Fruit fly (Drosophila melanogaster) whole organism, prepupa: ENCODE results near the gene CG9667.

Experiments
- Blimp-1 ChIP-seq: fragments of 200-800 bp; sonication (Bioruptor generic); optimal IDR thresholded peaks from 3 replicates; lab custom pipeline; 2017; ENCODE audit warnings: missing biosample characterization, missing genetic modification characterization, mild to moderate bottlenecking, moderate library complexity, missing genetic modification reagents
- CG10631 ChIP-seq: fragments of 200-800 bp; sonication (Bioruptor generic); optimal IDR thresholded peaks from 2 replicates; lab custom pipeline; 2016; ENCODE audit warnings: missing biosample characterization, missing genetic modification characterization
- CG10669 ChIP-seq: fragments of 200-800 bp; sonication (Bioruptor generic); optimal IDR thresholded peaks from 3 replicates; lab custom pipeline; 2018; ENCODE audit warnings: missing biosample characterization, mild to moderate bottlenecking, missing genetic modification characterization, moderate library complexity
- CG11294 ChIP-seq: fragments of 200-800 bp; sonication (Bioruptor generic); IDR thresholded peaks from 2 replicates; pipeline ENCODE4 v1.3.6; 2022; ENCODE audit warnings: missing biosample characterization, missing genetic modification characterization
- CG11762 ChIP-seq: fragments of 200-800 bp; sonication (Bioruptor generic); optimal IDR thresholded peaks from 3 replicates; lab custom pipeline; 2016; ENCODE audit warnings: missing biosample characterization, missing genetic modification characterization; ENCODE audit not compliant: insufficient read depth
- CG11902 ChIP-seq: fragments of 200-800 bp; sonication (Bioruptor generic); optimal IDR thresholded peaks from 3 replicates; lab custom pipeline; 2016; ENCODE audit warnings: missing biosample characterization, missing genetic modification characterization
- CG3032 ChIP-seq: fragments of 200-800 bp; optimal IDR thresholded peaks from 2 replicates; lab custom pipeline; 2019; ENCODE audit warnings: missing biosample characterization, mild to moderate bottlenecking, missing genetic modification characterization, moderate library complexity
- CG31627 ChIP-seq: fragments of 200-800 bp; sonication (Bioruptor generic); optimal IDR thresholded peaks from 3 replicates; lab custom pipeline; 2016; ENCODE audit warnings: missing biosample characterization, missing genetic modification characterization
- CG34406 ChIP-seq: fragments of 200-800 bp; sonication (Bioruptor generic); optimal IDR thresholded peaks from 3 replicates; lab custom pipeline; 2016; ENCODE audit warnings: missing biosample characterization, missing genetic modification characterization
- CG3919 ChIP-seq: fragments of 200-800 bp; sonication (Bioruptor generic); optimal IDR thresholded peaks from 3 replicates; lab custom pipeline; 2016; ENCODE audit warnings: missing biosample characterization, missing genetic modification characterization
- CG4318 ChIP-seq: fragments of 200-800 bp; sonication (Bioruptor generic); optimal IDR thresholded peaks from 3 replicates; lab custom pipeline; 2017; ENCODE audit warnings: missing biosample characterization, mild to moderate bottlenecking, missing genetic modification characterization
- CG6276 ChIP-seq: fragments of 200-800 bp; sonication (Bioruptor generic); optimal IDR thresholded peaks from 2 replicates; lab custom pipeline; 2017; ENCODE audit warnings: missing biosample characterization, mild to moderate bottlenecking, missing genetic modification characterization
- CG6792 ChIP-seq: fragments of 200-800 bp; sonication (Bioruptor generic); optimal IDR thresholded peaks from 3 replicates; lab custom pipeline; 2016; ENCODE audit warnings: missing biosample characterization, missing genetic modification characterization
- CG6854 ChIP-seq: fragments of 200-800 bp; sonication (Bioruptor generic); optimal IDR thresholded peaks from 2 replicates; lab custom pipeline; 2017; ENCODE audit warnings: missing biosample characterization, mild to moderate bottlenecking, missing genetic modification characterization
- CG7368 ChIP-seq: fragments of 200-800 bp; sonication (Bioruptor generic); optimal IDR thresholded peaks from 3 replicates; lab custom pipeline; 2016; ENCODE audit warnings: missing biosample characterization, missing genetic modification characterization
- CG8119 ChIP-seq: fragments of 200-800 bp; sonication (Bioruptor generic); IDR thresholded peaks from 3 replicates; pipeline ENCODE4 v1.3.6; 2022; ENCODE audit warnings: missing biosample characterization, missing genetic modification characterization
- CG8319 ChIP-seq: fragments of 200-800 bp; sonication (Bioruptor generic); optimal IDR thresholded peaks from 3 replicates; lab custom pipeline; 2016; ENCODE audit warnings: missing biosample characterization, missing genetic modification characterization
- CG9139 ChIP-seq: fragments of 200-800 bp; sonication (Bioruptor generic); optimal IDR thresholded peaks from 3 replicates; lab custom pipeline; 2017; ENCODE audit warnings: missing biosample characterization, mild to moderate bottlenecking, missing genetic modification characterization
- Eip75B ChIP-seq: fragments of 200-800 bp; sonication (Bioruptor generic); optimal IDR thresholded peaks from 3 replicates; lab custom pipeline; 2016; ENCODE audit warnings: missing biosample characterization, missing genetic modification characterization
- Eip78C ChIP-seq: fragments of 200-800 bp; sonication (Bioruptor generic); peaks from one replicate; lab custom pipeline; 2016; ENCODE audit warnings: missing biosample characterization, missing genetic modification characterization
- Eip93F ChIP-seq: fragments of 200-800 bp; sonication (Bioruptor generic); optimal IDR thresholded peaks from 2 replicates; lab custom pipeline; 2016; ENCODE audit warnings: missing biosample characterization, mild to moderate bottlenecking, missing genetic modification characterization
- Ets21C ChIP-seq: fragments of 200-800 bp; sonication (Bioruptor generic); optimal IDR thresholded peaks from 3 replicates; lab custom pipeline; 2016; ENCODE audit warnings: missing biosample characterization, missing genetic modification characterization
- Ets96B ChIP-seq: fragments of 200-800 bp; optimal IDR thresholded peaks from 2 replicates; lab custom pipeline; 2019; ENCODE audit warnings: missing biosample characterization, mild to moderate bottlenecking, missing genetic modification characterization, moderate library complexity
- Gug ChIP-seq: fragments of 200-800 bp; sonication (Bioruptor generic); IDR thresholded peaks from 2 replicates; pipeline ENCODE4 v1.3.6; 2022; ENCODE audit warnings: missing biosample characterization, missing genetic modification characterization
- Hr39 ChIP-seq: fragments of 200-800 bp; sonication (Bioruptor generic); optimal IDR thresholded peaks from 2 replicates; lab custom pipeline; 2016; ENCODE audit warnings: missing biosample characterization, missing genetic modification characterization
- Hr4 ChIP-seq: fragments of 200-800 bp; sonication (Bioruptor generic); optimal IDR thresholded peaks from 3 replicates; lab custom pipeline; 2016; ENCODE audit warnings: missing biosample characterization, missing genetic modification characterization
- Lpt ChIP-seq: fragments of 200-800 bp; sonication (Bioruptor generic); optimal IDR thresholded peaks from 3 replicates; lab custom pipeline; 2016; ENCODE audit warnings: missing biosample characterization, missing genetic modification characterization
- Met ChIP-seq: fragments of 200-800 bp; sonication (Bioruptor generic); optimal IDR thresholded peaks from 3 replicates; lab custom pipeline; 2016; ENCODE audit warnings: missing biosample characterization, missing genetic modification characterization
- Smox ChIP-seq: fragments of 200-800 bp; sonication (Bioruptor generic); optimal IDR thresholded peaks from 3 replicates; lab custom pipeline; 2016; ENCODE audit warnings: missing biosample characterization, missing genetic modification characterization
- Sox102F ChIP-seq: fragments of 200-800 bp; sonication (Bioruptor generic); optimal IDR thresholded peaks from 2 replicates; lab custom pipeline; 2016; ENCODE audit warnings: missing biosample characterization, mild to moderate bottlenecking, missing genetic modification characterization
- Sox14 ChIP-seq: fragments of 200-800 bp; sonication (Bioruptor generic); optimal IDR thresholded peaks from 3 replicates; lab custom pipeline; 2016; ENCODE audit warnings: missing biosample characterization, missing genetic modification characterization
- Sox15 ChIP-seq: fragments of 200-800 bp; sonication (Bioruptor generic); optimal IDR thresholded peaks from 3 replicates; lab custom pipeline; 2016; ENCODE audit warnings: missing biosample characterization, missing genetic modification characterization
- achi ChIP-seq: fragments of 200-800 bp; sonication (Bioruptor generic); optimal IDR thresholded peaks from 3 replicates; lab custom pipeline; 2016; ENCODE audit warnings: missing biosample characterization, missing genetic modification characterization
- acj6 ChIP-seq: fragments of 200-800 bp; sonication (Bioruptor generic); optimal IDR thresholded peaks from 3 replicates; lab custom pipeline; 2016; ENCODE audit warnings: missing biosample characterization, missing genetic modification characterization
- cyc ChIP-seq: fragments of 200-800 bp; sonication (Bioruptor generic); optimal IDR thresholded peaks from 3 replicates; lab custom pipeline; 2016; ENCODE audit warnings: missing biosample characterization, missing genetic modification characterization
- dsx ChIP-seq: fragments of 200-800 bp; optimal IDR thresholded peaks from 3 replicates; lab custom pipeline; 2019; ENCODE audit warnings: missing biosample characterization, mild to moderate bottlenecking, missing genetic modification characterization, moderate library complexity; ENCODE audit not compliant: poor library complexity, severe bottlenecking
- eg ChIP-seq: fragments of 200-800 bp; sonication (Bioruptor generic); IDR thresholded peaks from 3 replicates; pipeline ENCODE4 v1.3.6; 2022; ENCODE audit warnings: missing biosample characterization, missing genetic modification characterization
- fd85E ChIP-seq: fragments of 200-800 bp; sonication (Bioruptor generic); optimal IDR thresholded peaks from 3 replicates; lab custom pipeline; 2016; ENCODE audit warnings: missing biosample characterization, missing genetic modification characterization
- fkh ChIP-seq: fragments of 200-800 bp; sonication (Bioruptor generic); optimal IDR thresholded peaks from 3 replicates; lab custom pipeline; 2017; ENCODE audit warnings: missing biosample characterization, mild to moderate bottlenecking, missing genetic modification characterization, moderate library complexity
- net ChIP-seq: fragments of 200-800 bp; sonication (Bioruptor generic); optimal IDR thresholded peaks from 3 replicates; lab custom pipeline; 2016; ENCODE audit warnings: missing biosample characterization, missing genetic modification characterization
- pdm3 ChIP-seq: fragments of 200-800 bp; sonication (Bioruptor generic); optimal IDR thresholded peaks from 3 replicates; lab custom pipeline; 2016; ENCODE audit warnings: missing biosample characterization, missing genetic modification characterization
- spab ChIP-seq: fragments of 200-800 bp; sonication (Bioruptor generic); optimal IDR thresholded peaks from 2 replicates; lab custom pipeline; 2017; ENCODE audit warnings: missing biosample characterization, mild to moderate bottlenecking, missing genetic modification characterization, missing genetic modification reagents
- ss ChIP-seq, 2 experiments: fragments of 200-800 bp; sonication (Bioruptor generic); optimal IDR thresholded peaks; 2 replicates in 1 of 2; 3 replicates in 1 of 2; lab custom pipeline; 2017 to 2018; ENCODE audit warnings: mild to moderate bottlenecking in 2 of 2, missing biosample characterization in 2 of 2, missing genetic modification characterization in 2 of 2, moderate library complexity in 1 of 2
- svp ChIP-seq: fragments of 200-800 bp; sonication (Bioruptor generic); peaks from one replicate; lab custom pipeline; 2016; ENCODE audit warnings: missing biosample characterization, missing genetic modification characterization
- topi ChIP-seq: fragments of 200-800 bp; sonication (Bioruptor generic); optimal IDR thresholded peaks from 3 replicates; lab custom pipeline; 2016; ENCODE audit warnings: missing biosample characterization, missing genetic modification characterization
- vri ChIP-seq: fragments of 200-800 bp; sonication (Bioruptor generic); optimal IDR thresholded peaks from 3 replicates; lab custom pipeline; 2016; ENCODE audit warnings: missing biosample characterization, mild to moderate bottlenecking, missing genetic modification characterization

CG9667 gene

dm6 chr3R:8110198-8110642 is 15.9 kb downstream of the CG9667 start (continued):
- no peak for TF ChIP-seq cyc
- TF ChIP-seq achi (GFP tag; lab: Kevin White, UChicago), result peak; percentile 53
- TF ChIP-seq Gug (GFP tag; lab: Robert Waterston, UW), result peak; percentile 67
- TF ChIP-seq CG11762 (GFP tag; lab: Kevin White, UChicago), result no peak
- TF ChIP-seq CG8319 (GFP tag; lab: Kevin White, UChicago), result no peak
- peak; percentile 57 for TF ChIP-seq pdm3
- peak; percentile 69 for TF ChIP-seq Lpt (GFP tag; lab: Kevin White, UChicago)
- TF ChIP-seq acj6 (GFP tag; lab: Kevin White, UChicago), result peak; percentile 17
- peak; percentile 86 for TF ChIP-seq eg (GFP tag; lab: Robert Waterston, UW)
- no peak for TF ChIP-seq CG9139 (GFP tag; lab: Kevin White, UChicago)
- no peak for TF ChIP-seq ss (GFP tag; optimal IDR thresholded peaks at IDR 0.05; lab: Kevin White, UChicago)
- no peak for TF ChIP-seq CG6854 (GFP tag; lab: Kevin White, UChicago)
- TF ChIP-seq CG3032 (tag; lab: Kevin White, UChicago), result no peak
- TF ChIP-seq vri (GFP tag; lab: Kevin White, UChicago), result no peak
- no peak for TF ChIP-seq Ets21C (GFP tag; lab: Kevin White, UChicago)
- TF ChIP-seq Sox14 (GFP tag; lab: Kevin White, UChicago), result peak; percentile 47
- TF ChIP-seq fd85E (GFP tag; lab: Kevin White, UChicago), result no peak
- TF ChIP-seq CG6276 (GFP tag; lab: Kevin White, UChicago), result peak; percentile 64
- TF ChIP-seq Hr4 (GFP tag; lab: Kevin White, UChicago), result peak; percentile 85
- peak; percentile 18 for TF ChIP-seq Hr39 (GFP tag; lab: Kevin White, UChicago)
- no peak for TF ChIP-seq Blimp-1 (GFP tag; lab: Kevin White, UChicago)
- peak; percentile 82 for TF ChIP-seq CG8119 (GFP tag; lab: Robert Waterston, UW)
- TF ChIP-seq net (GFP tag; lab: Kevin White, UChicago), result peak; percentile 60
- peak; percentile 6 for TF ChIP-seq CG31627
- no peak for TF ChIP-seq fkh
- peak; percentile 50 for TF ChIP-seq CG3919
- peak; percentile 81 for TF ChIP-seq Eip78C (GFP tag; lab: Kevin White, UChicago)
- TF ChIP-seq CG34406 (GFP tag; lab: Kevin White, UChicago), result no peak
- TF ChIP-seq CG10669 (GFP tag; lab: Kevin White, UChicago), result no peak
- TF ChIP-seq CG11294 (GFP tag; lab: Robert Waterston, UW), result no peak; the same call in 1 of the 2 replicates

- TF ChIP-seq CG8119 (GFP tag; lab: Robert Waterston, UW), result no peak
- peak; percentile 1 for TF ChIP-seq fkh
- no peak for TF ChIP-seq CG11762 (GFP tag; lab: Kevin White, UChicago)
- TF ChIP-seq Eip93F (GFP tag; lab: Kevin White, UChicago), result peak; percentile 34
- TF ChIP-seq eg (GFP tag; lab: Robert Waterston, UW), result no peak
- no peak for TF ChIP-seq CG6276 (GFP tag; lab: Kevin White, UChicago)
- no peak for TF ChIP-seq fd85E (GFP tag; lab: Kevin White, UChicago)
- TF ChIP-seq cyc, result no peak
- TF ChIP-seq Ets96B (tag; lab: Kevin White, UChicago), result no peak
- TF ChIP-seq Smox (GFP tag; lab: Kevin White, UChicago), result no peak
- TF ChIP-seq svp (GFP tag; lab: Kevin White, UChicago), result peak; percentile 60
- TF ChIP-seq CG11902, result no peak
- TF ChIP-seq Ets21C (GFP tag; lab: Kevin White, UChicago), result no peak
- TF ChIP-seq CG11294 (GFP tag; lab: Robert Waterston, UW), result no peak
- TF ChIP-seq Sox102F (GFP tag; lab: Kevin White, UChicago), result no peak
- no peak for TF ChIP-seq vri (GFP tag; lab: Kevin White, UChicago)
Observed at dm6 chr3R:8109782-8110181, 16.4 kb downstream of the CG9667 start.

dm6 chr3R:8108770-8109169 is 17.4 kb downstream of the CG9667 start:
- TF ChIP-seq Blimp-1 (GFP tag; lab: Kevin White, UChicago), result no peak
- no peak for TF ChIP-seq CG10669 (GFP tag; lab: Kevin White, UChicago)
- TF ChIP-seq net (GFP tag; lab: Kevin White, UChicago), result no peak
- peak; percentile 63 for TF ChIP-seq fkh
- no peak for TF ChIP-seq CG10631 (GFP tag; lab: Kevin White, UChicago)
- TF ChIP-seq CG4318 (GFP tag; lab: Kevin White, UChicago), result no peak
- TF ChIP-seq cyc, result no peak
- no peak for TF ChIP-seq Eip75B (GFP tag; lab: Kevin White, UChicago)
- TF ChIP-seq dsx, result peak; percentile 4
- TF ChIP-seq Hr4 (GFP tag; lab: Kevin White, UChicago), result no peak
- no peak for TF ChIP-seq Eip78C (GFP tag; lab: Kevin White, UChicago)
- no peak for TF ChIP-seq topi (GFP tag; lab: Kevin White, UChicago)
- no peak for TF ChIP-seq CG6792 (GFP tag; lab: Kevin White, UChicago)
- TF ChIP-seq CG11762 (GFP tag; lab: Kevin White, UChicago), result no peak
- no peak for TF ChIP-seq CG7368 (GFP tag; lab: Kevin White, UChicago)
- no peak for TF ChIP-seq Sox15 (GFP tag; lab: Kevin White, UChicago)
- no peak for TF ChIP-seq achi (GFP tag; lab: Kevin White, UChicago)
- TF ChIP-seq spab (GFP tag; lab: Kevin White, UChicago), result no peak
- TF ChIP-seq Met, result no peak
- no peak for TF ChIP-seq CG31627
- TF ChIP-seq CG8119 (GFP tag; lab: Robert Waterston, UW), result no peak
